Fruit fly (Drosophila melanogaster) whole organism, embryonic: ENCODE results near the gene Cnep1r2.

Experiments
- Atf-2 ChIP-seq: fragments of 200-800 bp; sonication (Bioruptor generic); optimal IDR thresholded peaks from 2 replicates; lab custom pipeline; 2016; ENCODE audit warnings: missing biosample characterization, missing genetic modification characterization
- B-H1 ChIP-seq: fragments of 200-800 bp; sonication (Bioruptor generic); IDR thresholded peaks from 3 replicates; pipeline ENCODE4 v1.3.6; 2022; ENCODE audit warnings: missing biosample characterization, missing genetic modification characterization
- BtbVII ChIP-seq: fragments of 200-800 bp; sonication (Bioruptor generic); optimal IDR thresholded peaks from 3 replicates; lab custom pipeline; 2017; ENCODE audit warnings: missing biosample characterization, mild to moderate bottlenecking, missing genetic modification characterization
- CG10654 ChIP-seq: fragments of 200-800 bp; sonication (Bioruptor generic); optimal IDR thresholded peaks from 2 replicates; lab custom pipeline; 2016; ENCODE audit warnings: missing biosample characterization, missing genetic modification characterization
- CG11085 ChIP-seq: fragments of 200-800 bp; sonication (Bioruptor generic); IDR thresholded peaks from 2 replicates; pipeline ENCODE4 v1.3.6; 2022; ENCODE audit warnings: missing biosample characterization, missing genetic modification characterization
- CG11456 ChIP-seq: fragments of 200-800 bp; sonication (Bioruptor generic); IDR thresholded peaks from 3 replicates; pipeline ENCODE4 v1.3.6; 2022; ENCODE audit warnings: missing biosample characterization, missing genetic modification characterization
- CG11695 ChIP-seq: fragments of 200-800 bp; sonication (Bioruptor generic); IDR thresholded peaks from 3 replicates; pipeline ENCODE4 v1.3.6; 2022; ENCODE audit warnings: missing biosample characterization, missing genetic modification characterization
- CG11696 ChIP-seq: fragments of 200-800 bp; sonication (Bioruptor generic); IDR thresholded peaks from 2 replicates; pipeline ENCODE4 v1.3.6; 2022; ENCODE audit warnings: missing biosample characterization, missing genetic modification characterization
- CG13424 ChIP-seq: fragments of 200-800 bp; sonication (Bioruptor generic); optimal IDR thresholded peaks from 2 replicates; lab custom pipeline; 2019; ENCODE audit warnings: missing biosample characterization, mild to moderate bottlenecking, missing genetic modification characterization, moderate library complexity
- CG15514 ChIP-seq: fragments of 200-800 bp; sonication (Bioruptor generic); optimal IDR thresholded peaks from 3 replicates; lab custom pipeline; 2017; ENCODE audit warnings: missing biosample characterization, missing genetic modification characterization, mild to moderate bottlenecking, moderate library complexity, missing genetic modification reagents
- CG15696 ChIP-seq: fragments of 200-800 bp; sonication (Bioruptor generic); optimal IDR thresholded peaks from 2 replicates; lab custom pipeline; 2019; ENCODE audit warnings: missing biosample characterization, mild to moderate bottlenecking, missing genetic modification characterization, moderate library complexity
- CG17359 ChIP-seq: fragments of 200-800 bp; sonication (Bioruptor generic); optimal IDR thresholded peaks from 3 replicates; lab custom pipeline; 2018; ENCODE audit warnings: missing biosample characterization, mild to moderate bottlenecking, missing genetic modification characterization, moderate library complexity
- CG17829 ChIP-seq: fragments of 200-800 bp; optimal IDR thresholded peaks from 2 replicates; lab custom pipeline; 2019; ENCODE audit warnings: missing biosample characterization, mild to moderate bottlenecking, missing genetic modification characterization, moderate library complexity
- CG2116 ChIP-seq: fragments of 200-800 bp; sonication (Bioruptor generic); optimal IDR thresholded peaks from 3 replicates; lab custom pipeline; 2018; ENCODE audit warnings: missing biosample characterization, mild to moderate bottlenecking, missing genetic modification characterization
- CG2120 ChIP-seq: fragments of 200-800 bp; sonication (Bioruptor generic); optimal IDR thresholded peaks from 3 replicates; lab custom pipeline; 2016; ENCODE audit warnings: missing biosample characterization, missing genetic modification characterization
- CG2129 ChIP-seq: fragments of 200-800 bp; sonication (Bioruptor generic); IDR thresholded peaks from 2 replicates; pipeline ENCODE4 v1.3.6; 2022; ENCODE audit warnings: missing biosample characterization, missing genetic modification characterization; ENCODE audit not compliant: partially characterized antibody
- CG30431 ChIP-seq: fragments of 200-800 bp; sonication (Bioruptor generic); optimal IDR thresholded peaks from 2 replicates; lab custom pipeline; 2017; ENCODE audit warnings: missing biosample characterization, missing genetic modification characterization
- CG32772 ChIP-seq: fragments of 200-800 bp; sonication (Bioruptor generic); IDR thresholded peaks from 2 replicates; pipeline ENCODE4 v1.3.6; 2022; ENCODE audit warnings: missing biosample characterization, missing genetic modification characterization
- CG4360 ChIP-seq: fragments of 200-800 bp; sonication (Bioruptor generic); IDR thresholded peaks from 2 replicates; pipeline ENCODE4 v1.3.6; 2022; ENCODE audit warnings: missing biosample characterization, missing genetic modification characterization
- CG4404 ChIP-seq: fragments of 200-800 bp; sonication (Bioruptor generic); IDR thresholded peaks from 2 replicates; pipeline ENCODE4 v1.3.6; 2022; ENCODE audit warnings: missing biosample characterization, missing genetic modification characterization
- CG5180 ChIP-seq: fragments of 200-800 bp; sonication (Bioruptor generic); optimal IDR thresholded peaks from 3 replicates; lab custom pipeline; 2017; ENCODE audit warnings: missing biosample characterization, missing genetic modification characterization, mild to moderate bottlenecking, moderate library complexity, missing genetic modification reagents
- CG5953 ChIP-seq: fragments of 200-800 bp; sonication (Bioruptor generic); IDR thresholded peaks from 2 replicates; pipeline ENCODE4 v1.3.6; 2022; ENCODE audit warnings: missing biosample characterization, missing genetic modification characterization
- CG6175 ChIP-seq: fragments of 200-800 bp; sonication (Bioruptor generic); IDR thresholded peaks from 3 replicates; pipeline ENCODE4 v1.3.6; 2022; ENCODE audit warnings: missing biosample characterization, missing genetic modification characterization
- CG6683 ChIP-seq: fragments of 200-800 bp; sonication (Bioruptor generic); optimal IDR thresholded peaks from 2 replicates; lab custom pipeline; 2017; ENCODE audit warnings: missing biosample characterization, mild to moderate bottlenecking, missing genetic modification characterization, missing genetic modification reagents
- CG6813 ChIP-seq: fragments of 200-800 bp; sonication (Bioruptor generic); optimal IDR thresholded peaks from 2 replicates; lab custom pipeline; 2017; ENCODE audit warnings: missing biosample characterization, missing genetic modification characterization, mild to moderate bottlenecking, moderate library complexity, missing genetic modification reagents
- CG9609 ChIP-seq: fragments of 200-800 bp; sonication (Bioruptor generic); optimal IDR thresholded peaks from 3 replicates; lab custom pipeline; 2016; ENCODE audit warnings: missing biosample characterization, missing genetic modification characterization
- Chrac-16 ChIP-seq: fragments of 200-800 bp; sonication (Bioruptor generic); optimal IDR thresholded peaks from 3 replicates; lab custom pipeline; 2016; ENCODE audit warnings: missing biosample characterization, missing genetic modification characterization
- Doc2 ChIP-seq: fragments of 200-800 bp; sonication (Bioruptor generic); IDR thresholded peaks from 2 replicates; pipeline ENCODE4 v1.3.6; 2022; ENCODE audit warnings: missing biosample characterization, missing genetic modification characterization
- E2f2 ChIP-seq: fragments of 200-800 bp; sonication (Bioruptor generic); IDR thresholded peaks from 2 replicates; pipeline ENCODE4 v1.3.6; 2022; ENCODE audit warnings: missing biosample characterization, missing genetic modification characterization
- Fer2 ChIP-seq: fragments of 200-800 bp; sonication (Bioruptor generic); optimal IDR thresholded peaks from 2 replicates; lab custom pipeline; 2018; ENCODE audit warnings: missing biosample characterization, mild to moderate bottlenecking, missing genetic modification characterization, moderate library complexity
- MBD-R2 ChIP-seq: fragments of 200-800 bp; sonication (Bioruptor generic); IDR thresholded peaks from 2 replicates; pipeline ENCODE4 v1.3.6; 2022; ENCODE audit warnings: missing biosample characterization, missing genetic modification characterization
- Sox102F ChIP-seq: fragments of 200-800 bp; sonication (Bioruptor generic); optimal IDR thresholded peaks from 2 replicates; lab custom pipeline; 2018; ENCODE audit warnings: missing biosample characterization, mild to moderate bottlenecking, missing genetic modification characterization, moderate library complexity
- Vsx1 ChIP-seq: fragments of 200-800 bp; sonication (Bioruptor generic); optimal IDR thresholded peaks from 2 replicates; lab custom pipeline; 2017; ENCODE audit warnings: missing biosample characterization, mild to moderate bottlenecking, missing genetic modification characterization, missing genetic modification reagents
- aop ChIP-seq: fragments of 200-800 bp; sonication (Bioruptor generic); IDR thresholded peaks from 2 replicates; pipeline ENCODE4 v1.3.6; 2022; ENCODE audit warnings: missing biosample characterization, missing genetic modification characterization
- ash1 ChIP-seq: fragments of 200-800 bp; sonication (Bioruptor generic); optimal IDR thresholded peaks from 2 replicates; lab custom pipeline; 2018; ENCODE audit warnings: missing biosample characterization, mild to moderate bottlenecking, missing genetic modification characterization
- bowl ChIP-seq: fragments of 200-800 bp; sonication (Bioruptor generic); IDR thresholded peaks from 2 replicates; pipeline ENCODE4 v1.3.6; 2022; ENCODE audit warnings: missing biosample characterization, missing genetic modification characterization
- crol ChIP-seq: fragments of 200-800 bp; sonication (Bioruptor generic); IDR thresholded peaks from 2 replicates; pipeline ENCODE4 v1.3.6; 2022; ENCODE audit warnings: missing biosample characterization, missing genetic modification characterization
- cwo ChIP-seq: fragments of 200-800 bp; sonication (Bioruptor generic); optimal IDR thresholded peaks from 3 replicates; lab custom pipeline; 2017; ENCODE audit warnings: missing biosample characterization, missing genetic modification characterization, mild to moderate bottlenecking, moderate library complexity, missing genetic modification reagents
- eyg ChIP-seq: fragments of 200-800 bp; sonication (Bioruptor generic); optimal IDR thresholded peaks from 3 replicates; lab custom pipeline; 2016; ENCODE audit warnings: missing biosample characterization, missing genetic modification characterization
- fd64A ChIP-seq: fragments of 200-800 bp; sonication (Bioruptor generic); optimal IDR thresholded peaks from 3 replicates; lab custom pipeline; 2018; ENCODE audit warnings: missing biosample characterization, mild to moderate bottlenecking, missing genetic modification characterization
- gce ChIP-seq: fragments of 200-800 bp; sonication (Bioruptor generic); IDR thresholded peaks from 3 replicates; pipeline ENCODE4 v1.3.6; 2022; ENCODE audit warnings: missing biosample characterization, missing genetic modification characterization
- gcm ChIP-seq: fragments of 200-800 bp; sonication (Bioruptor generic); optimal IDR thresholded peaks from 2 replicates; lab custom pipeline; 2019; ENCODE audit warnings: missing biosample characterization, mild to moderate bottlenecking, missing genetic modification characterization, moderate library complexity
- ind ChIP-seq: fragments of 200-800 bp; sonication (Bioruptor generic); optimal IDR thresholded peaks from 3 replicates; lab custom pipeline; 2016; ENCODE audit warnings: missing biosample characterization, missing genetic modification characterization
- nerfin-1 ChIP-seq: fragments of 200-800 bp; sonication (Bioruptor generic); optimal IDR thresholded peaks from 3 replicates; lab custom pipeline; 2019; ENCODE audit warnings: missing biosample characterization, mild to moderate bottlenecking, missing genetic modification characterization, moderate library complexity
- pum ChIP-seq: fragments of 200-800 bp; sonication (Bioruptor generic); optimal IDR thresholded peaks from 2 replicates; lab custom pipeline; 2016; ENCODE audit warnings: missing biosample characterization, missing genetic modification characterization
- row ChIP-seq: fragments of 200-800 bp; sonication (Bioruptor generic); IDR thresholded peaks from 3 replicates; pipeline ENCODE4 v1.3.6; 2022; ENCODE audit warnings: missing biosample characterization, missing genetic modification characterization
- sens ChIP-seq: fragments of 200-800 bp; sonication (Bioruptor generic); peaks from one replicate; lab custom pipeline; 2016; ENCODE audit warnings: missing biosample characterization, missing genetic modification characterization
- sna ChIP-seq: fragments of 200-800 bp; sonication (Bioruptor generic); IDR thresholded peaks from 2 replicates; pipeline ENCODE4 v1.3.6; 2022; ENCODE audit warnings: missing biosample characterization, missing genetic modification characterization; ENCODE audit not compliant: partially characterized antibody
- trh ChIP-seq: fragments of 200-800 bp; sonication (Bioruptor generic); optimal IDR thresholded peaks from 2 replicates; lab custom pipeline; 2016; ENCODE audit warnings: missing biosample characterization, missing genetic modification characterization
- wek ChIP-seq: fragments of 200-800 bp; sonication (Bioruptor generic); optimal IDR thresholded peaks from 3 replicates; lab custom pipeline; 2018; ENCODE audit warnings: missing biosample characterization, mild to moderate bottlenecking, missing genetic modification characterization, moderate library complexity
- zfh1 ChIP-seq: fragments of 200-800 bp; sonication (Bioruptor generic); IDR thresholded peaks from 3 replicates; pipeline ENCODE4 v1.3.6; 2022; ENCODE audit warnings: missing biosample characterization, missing genetic modification characterization

The Cnep1r2 gene

DNA sequence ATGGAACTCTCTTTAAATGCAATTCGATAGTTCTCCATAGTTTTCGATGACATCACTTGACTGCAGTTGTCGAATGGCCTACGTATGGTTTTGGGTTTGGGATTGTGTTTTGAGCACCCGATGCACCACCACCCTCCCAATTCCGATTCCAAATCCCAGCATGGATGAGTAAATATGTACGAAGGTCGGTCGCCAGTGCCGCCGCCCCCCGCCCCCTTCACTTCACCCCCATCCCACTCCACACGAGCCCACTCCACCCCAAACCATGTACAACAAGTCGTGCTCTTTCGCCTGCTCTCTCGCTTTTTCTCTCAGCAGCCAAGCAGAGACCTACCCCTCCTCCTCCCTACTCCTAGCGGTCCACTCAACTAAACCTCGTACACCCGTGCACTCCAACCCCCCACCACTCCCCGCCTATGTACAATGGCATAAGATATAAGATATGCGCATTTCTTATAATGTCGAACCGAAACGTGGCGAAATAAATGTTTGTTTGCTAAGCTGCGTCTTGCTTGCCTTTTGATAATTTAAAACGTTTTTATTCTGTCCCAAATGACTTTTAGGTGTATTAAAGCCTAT is 42.9 kb downstream of the Cnep1r2 start (continued):
- no peak for TF ChIP-seq eyg
- no peak for TF ChIP-seq CG2129 (GFP tag; lab: Robert Waterston, UW)
- TF ChIP-seq CG5180: no peak
- TF ChIP-seq B-H1 (GFP tag; lab: Robert Waterston, UW): no peak
- TF ChIP-seq bowl (GFP tag; lab: Robert Waterston, UW): no peak
- 0 out of 3 replicates have a peak, but pooled peaks have one; percentile 9 for TF ChIP-seq zfh1 (GFP tag; lab: Robert Waterston, UW)
- no peak for TF ChIP-seq CG10654
- no peak for TF ChIP-seq CG11696 (GFP tag; lab: Robert Waterston, UW)
- no peak for TF ChIP-seq pum
- TF ChIP-seq CG15696: no peak
- peak; percentile 35 for TF ChIP-seq CG15514
- peak; percentile 2 for TF ChIP-seq nerfin-1 (tag; lab: Kevin White, UChicago)
- TF ChIP-seq CG6813: no peak
- peak; percentile 31; the same call in 1 of the 3 replicates for TF ChIP-seq row (GFP tag; lab: Robert Waterston, UW)
- peak; percentile 55 for TF ChIP-seq sens (GFP tag; lab: Kevin White, UChicago)
- TF ChIP-seq wek (GFP tag; lab: Kevin White, UChicago): peak; percentile 23
- no peak for TF ChIP-seq CG17829 (tag; lab: Kevin White, UChicago)
- no peak for TF ChIP-seq Sox102F (GFP tag; lab: Kevin White, UChicago)
- peak; percentile 99 for TF ChIP-seq crol (GFP tag; lab: Robert Waterston, UW)
- TF ChIP-seq MBD-R2 (GFP tag; lab: Robert Waterston, UW): peak; percentile 18; the same call in 1 of the 2 replicates
- TF ChIP-seq Doc2 (GFP tag; lab: Robert Waterston, UW): no peak
- TF ChIP-seq CG32772 (GFP tag; lab: Robert Waterston, UW): 0 out of 2 replicates have a peak, but pooled peaks have one; percentile 15
- TF ChIP-seq Atf-2 (GFP tag; lab: Kevin White, UChicago): no peak
- TF ChIP-seq CG17359: no peak
- no peak for TF ChIP-seq ind
- no peak for TF ChIP-seq Vsx1
- TF ChIP-seq cwo (GFP tag; lab: Kevin White, UChicago): no peak
- TF ChIP-seq Fer2: no peak
- TF ChIP-seq BtbVII: no peak
- TF ChIP-seq CG2120: no peak
- no peak for TF ChIP-seq trh (GFP tag; lab: Kevin White, UChicago)
- TF ChIP-seq sna (GFP tag; lab: Robert Waterston, UW): no peak
- TF ChIP-seq CG4404 (GFP tag; lab: Robert Waterston, UW): no peak
- TF ChIP-seq aop (GFP tag; lab: Robert Waterston, UW): no peak
- TF ChIP-seq Chrac-16: no peak
- no peak for TF ChIP-seq CG2116 (GFP tag; lab: Kevin White, UChicago)
- TF ChIP-seq gcm (GFP tag; lab: Kevin White, UChicago): peak; percentile 2
- TF ChIP-seq CG6683 (GFP tag; lab: Kevin White, UChicago): no peak
- TF ChIP-seq CG9609: no peak
- no peak; the same call in 2 of the 3 replicates for TF ChIP-seq CG11456 (GFP tag; lab: Robert Waterston, UW)
- TF ChIP-seq CG11085 (GFP tag; lab: Robert Waterston, UW): no peak
- no peak for TF ChIP-seq CG30431 (GFP tag; lab: Kevin White, UChicago)
- TF ChIP-seq CG6175 (GFP tag; lab: Robert Waterston, UW): 0 out of 3 replicates have a peak, but pooled peaks have one; percentile 45
- 0 out of 2 replicates have a peak, but pooled peaks have one; percentile 12 for TF ChIP-seq E2f2
- TF ChIP-seq gce (GFP tag; lab: Robert Waterston, UW): no peak
- no peak for TF ChIP-seq CG5953 (GFP tag; lab: Robert Waterston, UW)
- TF ChIP-seq CG4360: 0 out of 2 replicates have a peak, but pooled peaks have one; percentile 34
- TF ChIP-seq ash1 (GFP tag; lab: Kevin White, UChicago): peak; percentile 35
- no peak for TF ChIP-seq CG13424 (tag; lab: Kevin White, UChicago)
- no peak for TF ChIP-seq CG11695 (GFP tag; lab: Robert Waterston, UW)
- TF ChIP-seq fd64A (GFP tag; lab: Kevin White, UChicago): no peak
